Fruit fly (Drosophila melanogaster) whole organism, embryonic: ENCODE results near the gene CG14352.
A peak's percentile ranks its signal among the peaks of the same experiment; 100 is the strongest.

ENCODE experiments used
- ATbp ChIP-seq: fragments of 200-800 bp; sonication (Bioruptor generic); optimal IDR thresholded peaks from 2 replicates; lab custom pipeline; 2017; ENCODE audit warnings: missing biosample characterization, mild to moderate bottlenecking, missing genetic modification characterization, missing genetic modification reagents
- BEAF-32 ChIP-seq: fragments of 200-800 bp; sonication (Bioruptor generic); optimal IDR thresholded peaks from 3 replicates; lab custom pipeline; 2017; ENCODE audit warnings: missing biosample characterization, missing genetic modification characterization, mild to moderate bottlenecking, moderate library complexity, missing genetic modification reagents
- CG10267 ChIP-seq: fragments of 200-800 bp; sonication (Bioruptor generic); optimal IDR thresholded peaks from 2 replicates; lab custom pipeline; 2018; ENCODE audit warnings: missing biosample characterization, mild to moderate bottlenecking, missing genetic modification characterization, moderate library complexity
- CG12659 ChIP-seq: fragments of 200-800 bp; sonication (Bioruptor generic); optimal IDR thresholded peaks from 3 replicates; lab custom pipeline; 2017; ENCODE audit warnings: mild to moderate bottlenecking, missing biosample characterization, missing genetic modification reagents, missing genetic modification characterization
- CG12769 ChIP-seq: fragments of 200-800 bp; sonication (Bioruptor generic); optimal IDR thresholded peaks from 2 replicates; lab custom pipeline; 2019; ENCODE audit warnings: missing biosample characterization, mild to moderate bottlenecking, missing genetic modification characterization, moderate library complexity
- CG13123 ChIP-seq: fragments of 200-800 bp; sonication (Bioruptor generic); optimal IDR thresholded peaks from 2 replicates; lab custom pipeline; 2016; ENCODE audit warnings: missing biosample characterization, missing genetic modification characterization
- CG1603 ChIP-seq: fragments of 200-800 bp; sonication (Bioruptor generic); optimal IDR thresholded peaks from 2 replicates; lab custom pipeline; 2019; ENCODE audit warnings: missing biosample characterization, mild to moderate bottlenecking, missing genetic modification characterization, moderate library complexity
- CG17328 ChIP-seq: fragments of 200-800 bp; sonication (Bioruptor generic); IDR thresholded peaks from 2 replicates; pipeline ENCODE4 v1.3.6; 2022; ENCODE audit warnings: missing biosample characterization, missing genetic modification characterization
- CG17829 ChIP-seq: fragments of 200-800 bp; optimal IDR thresholded peaks from 2 replicates; lab custom pipeline; 2019; ENCODE audit warnings: missing biosample characterization, mild to moderate bottlenecking, missing genetic modification characterization, moderate library complexity
- CG32532 ChIP-seq: fragments of 200-800 bp; sonication (Bioruptor generic); IDR thresholded peaks from 2 replicates; pipeline ENCODE4 v1.3.6; 2022; ENCODE audit warnings: missing biosample characterization, missing genetic modification characterization
- CG33557 ChIP-seq: fragments of 200-800 bp; sonication (Bioruptor generic); optimal IDR thresholded peaks from 2 replicates; lab custom pipeline; 2019; ENCODE audit warnings: missing biosample characterization, mild to moderate bottlenecking, missing genetic modification characterization, moderate library complexity
- CG3995 ChIP-seq: fragments of 200-800 bp; sonication (Bioruptor generic); optimal IDR thresholded peaks from 3 replicates; lab custom pipeline; 2016; ENCODE audit warnings: missing biosample characterization, missing genetic modification characterization
- CG4282 ChIP-seq: fragments of 200-800 bp; sonication (Bioruptor generic); optimal IDR thresholded peaks from 2 replicates; lab custom pipeline; 2016; ENCODE audit warnings: missing biosample characterization, missing genetic modification characterization
- CG4707 ChIP-seq: fragments of 200-800 bp; sonication (Bioruptor generic); optimal IDR thresholded peaks from 2 replicates; lab custom pipeline; 2018; ENCODE audit warnings: missing biosample characterization, mild to moderate bottlenecking, missing genetic modification characterization, moderate library complexity
- CG6689 ChIP-seq: fragments of 200-800 bp; sonication (Bioruptor generic); IDR thresholded peaks from 2 replicates; pipeline ENCODE4 v1.3.6; 2022; ENCODE audit warnings: missing biosample characterization, missing genetic modification characterization
- CG6854 ChIP-seq: fragments of 200-800 bp; sonication (Bioruptor generic); optimal IDR thresholded peaks from 3 replicates; lab custom pipeline; 2017; ENCODE audit warnings: missing biosample characterization, mild to moderate bottlenecking, missing genetic modification characterization
- CG7745 ChIP-seq: fragments of 200-800 bp; sonication (Bioruptor generic); optimal IDR thresholded peaks from 2 replicates; lab custom pipeline; 2018; ENCODE audit warnings: missing biosample characterization, mild to moderate bottlenecking, missing genetic modification characterization, moderate library complexity
- CG8478 ChIP-seq: fragments of >200 bp; optimal IDR thresholded peaks from 2 replicates; lab custom pipeline; 2018
- CG8924 ChIP-seq: fragments of 200-800 bp; optimal IDR thresholded peaks from 3 replicates; lab custom pipeline; 2019; ENCODE audit warnings: missing biosample characterization, mild to moderate bottlenecking, missing genetic modification characterization, moderate library complexity
- CG9215 ChIP-seq: fragments of 200-800 bp; sonication (Bioruptor generic); IDR thresholded peaks from 2 replicates; pipeline ENCODE4 v1.3.6; 2022; ENCODE audit warnings: missing biosample characterization, missing genetic modification characterization
- CG9932 ChIP-seq: fragments of 200-800 bp; sonication (Bioruptor generic); IDR thresholded peaks from 2 replicates; pipeline ENCODE4 v1.3.6; 2022; ENCODE audit warnings: missing biosample characterization, missing genetic modification characterization
- Dad ChIP-seq: fragments of 200-800 bp; sonication (Bioruptor generic); optimal IDR thresholded peaks from 3 replicates; lab custom pipeline; 2016; ENCODE audit warnings: missing biosample characterization, missing genetic modification characterization
- Dll ChIP-seq: fragments of 200-800 bp; sonication (Bioruptor generic); IDR thresholded peaks from 4 replicates; pipeline ENCODE4 v1.3.6; 2022; ENCODE audit warnings: missing biosample characterization, missing genetic modification characterization; ENCODE audit not compliant: partially characterized antibody
- Fer1 ChIP-seq: fragments of 200-800 bp; sonication (Bioruptor generic); optimal IDR thresholded peaks from 2 replicates; lab custom pipeline; 2017; ENCODE audit warnings: missing biosample characterization, mild to moderate bottlenecking, missing genetic modification characterization
- Gug ChIP-seq: fragments of 200-800 bp; sonication (Bioruptor generic); IDR thresholded peaks from 4 replicates; pipeline ENCODE4 v1.3.6; 2022; ENCODE audit warnings: missing biosample characterization, missing genetic modification characterization
- Hmx ChIP-seq: fragments of 200-800 bp; sonication (Bioruptor generic); optimal IDR thresholded peaks from 2 replicates; lab custom pipeline; 2016; ENCODE audit warnings: missing biosample characterization, missing genetic modification characterization
- MBD-R2 ChIP-seq: fragments of 200-800 bp; sonication (Bioruptor generic); IDR thresholded peaks from 2 replicates; pipeline ENCODE4 v1.3.6; 2022; ENCODE audit warnings: missing biosample characterization, missing genetic modification characterization
- Mes4 ChIP-seq: fragments of 200-800 bp; sonication (Bioruptor generic); optimal IDR thresholded peaks from 2 replicates; lab custom pipeline; 2016; ENCODE audit warnings: missing biosample characterization, missing genetic modification characterization
- Myb ChIP-seq: fragments of 200-800 bp; sonication (Bioruptor generic); optimal IDR thresholded peaks from 2 replicates; lab custom pipeline; 2016; ENCODE audit warnings: missing biosample characterization, missing genetic modification characterization
- Ptx1 ChIP-seq: fragments of 200-800 bp; sonication (Bioruptor generic); IDR thresholded peaks from 2 replicates; pipeline ENCODE4 v1.3.6; 2022; ENCODE audit warnings: missing biosample characterization, missing genetic modification characterization
- Side ChIP-seq: fragments of 200-800 bp; sonication (Bioruptor generic); optimal IDR thresholded peaks from 2 replicates; lab custom pipeline; 2016; ENCODE audit warnings: missing biosample characterization, missing genetic modification characterization
- TFAM ChIP-seq: fragments of 200-800 bp; sonication (Bioruptor generic); optimal IDR thresholded peaks from 2 replicates; lab custom pipeline; 2017; ENCODE audit warnings: missing biosample characterization, missing genetic modification characterization, inconsistent platforms
- Taf1 ChIP-seq: fragments of 200-800 bp; sonication (Bioruptor generic); IDR thresholded peaks from 2 replicates; pipeline ENCODE4 v1.3.6; 2022; ENCODE audit warnings: missing biosample characterization, missing genetic modification characterization
- amos ChIP-seq: fragments of 200-800 bp; sonication (Bioruptor generic); IDR thresholded peaks from 2 replicates; pipeline ENCODE4 v1.3.6; 2022; ENCODE audit warnings: missing biosample characterization, missing genetic modification characterization; ENCODE audit not compliant: partially characterized antibody
- ase ChIP-seq: fragments of 200-800 bp; sonication (Bioruptor generic); IDR thresholded peaks from 3 replicates; pipeline ENCODE4 v1.3.6; 2022; ENCODE audit warnings: missing biosample characterization, missing genetic modification characterization
- bcd ChIP-seq: fragments of 200-800 bp; sonication (Bioruptor generic); optimal IDR thresholded peaks from 2 replicates; lab custom pipeline; 2017; ENCODE audit warnings: missing biosample characterization, mild to moderate bottlenecking, missing genetic modification characterization
- br ChIP-seq: fragments of >200 bp; optimal IDR thresholded peaks from 2 replicates; lab custom pipeline; 2017
- cato ChIP-seq: fragments of 200-800 bp; sonication (Bioruptor generic); optimal IDR thresholded peaks from 2 replicates; lab custom pipeline; 2016; ENCODE audit warnings: missing biosample characterization, missing genetic modification characterization, borderline replicate concordance
- fd96Cb ChIP-seq: fragments of 200-800 bp; sonication (Bioruptor generic); optimal IDR thresholded peaks from 2 replicates; lab custom pipeline; 2018; ENCODE audit warnings: missing biosample characterization, mild to moderate bottlenecking, missing genetic modification characterization, moderate library complexity
- gfzf ChIP-seq: fragments of 200-800 bp; sonication (Bioruptor generic); optimal IDR thresholded peaks from 2 replicates; lab custom pipeline; 2016; ENCODE audit warnings: missing biosample characterization, mild to moderate bottlenecking, missing genetic modification characterization, moderate library complexity
- ind ChIP-seq: fragments of 200-800 bp; sonication (Bioruptor generic); optimal IDR thresholded peaks from 3 replicates; lab custom pipeline; 2016; ENCODE audit warnings: missing biosample characterization, missing genetic modification characterization
- mld ChIP-seq: fragments of 200-800 bp; sonication (Bioruptor generic); IDR thresholded peaks from 3 replicates; pipeline ENCODE4 v1.3.6; 2022; ENCODE audit warnings: missing biosample characterization, missing genetic modification characterization; ENCODE audit not compliant: partially characterized antibody
- org-1 ChIP-seq: fragments of 200-800 bp; sonication (Bioruptor generic); optimal IDR thresholded peaks from 2 replicates; lab custom pipeline; 2017; ENCODE audit warnings: missing biosample characterization, missing genetic modification characterization
- p53 ChIP-seq: fragments of 200-800 bp; sonication (Bioruptor generic); optimal IDR thresholded peaks from 2 replicates; lab custom pipeline; 2016; ENCODE audit warnings: missing biosample characterization, missing genetic modification characterization
- pfk ChIP-seq: fragments of 200-800 bp; sonication (Bioruptor generic); optimal IDR thresholded peaks from 2 replicates; lab custom pipeline; 2018; ENCODE audit warnings: missing biosample characterization, mild to moderate bottlenecking, missing genetic modification characterization, moderate library complexity
- ro ChIP-seq: fragments of 200-800 bp; sonication (Bioruptor generic); IDR thresholded peaks from 2 replicates; pipeline ENCODE4 v1.3.6; 2022; ENCODE audit warnings: missing biosample characterization, missing genetic modification characterization
- seq ChIP-seq: fragments of 200-800 bp; sonication (Bioruptor generic); IDR thresholded peaks from 2 replicates; pipeline ENCODE4 v1.3.6; 2022; ENCODE audit warnings: missing biosample characterization, missing genetic modification characterization
- slou ChIP-seq: fragments of 200-800 bp; sonication (Bioruptor generic); optimal IDR thresholded peaks from 3 replicates; lab custom pipeline; 2016; ENCODE audit warnings: missing biosample characterization, missing genetic modification characterization
- tgo ChIP-seq: fragments of 200-800 bp; sonication (Bioruptor generic); IDR thresholded peaks from 3 replicates; pipeline ENCODE4 v1.3.6; 2022; ENCODE audit warnings: missing biosample characterization, missing genetic modification characterization
- tx ChIP-seq: fragments of 200-800 bp; sonication (Bioruptor generic); optimal IDR thresholded peaks from 2 replicates; lab custom pipeline; 2016; ENCODE audit warnings: missing biosample characterization, missing genetic modification characterization

The CG14352 gene

dm6 chr2L:1629206-1629959 lies 18.2 kb downstream of the CG14352 start (continued):
- TF ChIP-seq BEAF-32 (GFP tag; lab: Kevin White, UChicago) (no peak), Fer1 (GFP tag; lab: Kevin White, UChicago) (peak; percentile 64), MBD-R2 (peak; percentile 22; the same call in 1 of the 2 replicates), pfk (GFP tag; lab: Kevin White, UChicago) (no peak), ind (GFP tag; lab: Kevin White, UChicago) (peak; percentile 58), ro (no peak), TFAM (GFP tag; lab: Kevin White, UChicago) (no peak), br (lab: Kevin White, UChicago) (no peak), Taf1 (GFP tag; lab: Robert Waterston, UW) (peak; percentile 44; the same call in 1 of the 2 replicates), Myb (GFP tag; lab: Kevin White, UChicago) (peak; percentile 0), bcd (peak; percentile 27), CG8478 (lab: Kevin White, UChicago) (no peak), p53 (GFP tag; lab: Kevin White, UChicago) (no peak), seq (GFP tag; lab: Robert Waterston, UW) (peak; percentile 42; the same call in 1 of the 2 replicates), CG33557 (no peak), CG32532 (GFP tag; lab: Robert Waterston, UW) (peak; percentile 48; the same call in 1 of the 2 replicates), CG12769 (tag; lab: Kevin White, UChicago) (peak; percentile 82), CG6689 (no peak), amos (GFP tag; lab: Robert Waterston, UW) (no peak), CG17328 (GFP tag; lab: Robert Waterston, UW) (peak; percentile 55; the same call in 1 of the 2 replicates), cato (no peak), mld (GFP tag; lab: Robert Waterston, UW) (no peak), CG12659 (GFP tag; lab: Kevin White, UChicago) (peak; percentile 59), CG17829 (tag; lab: Kevin White, UChicago) (no peak), CG7745 (tag; lab: Kevin White, UChicago) (no peak), org-1 (GFP tag; lab: Kevin White, UChicago) (peak; percentile 33), Dll (GFP tag; lab: Robert Waterston, UW) (no peak), CG10267 (tag; lab: Kevin White, UChicago) (no peak), CG3995 (peak; percentile 1), CG9932 (GFP tag; lab: Robert Waterston, UW) (peak; percentile 79), slou (GFP tag; lab: Kevin White, UChicago) (no peak), Dad (peak; percentile 40), CG4707 (no peak), CG4282 (no peak), CG13123 (GFP tag; lab: Kevin White, UChicago) (no peak), Ptx1 (GFP tag; lab: Robert Waterston, UW) (peak; percentile 66), tx (GFP tag; lab: Kevin White, UChicago) (no peak), tgo (GFP tag; lab: Robert Waterston, UW) (peak; percentile 73), CG8924 (tag; lab: Kevin White, UChicago) (peak; percentile 62), CG1603 (tag; lab: Kevin White, UChicago) (peak; percentile 67), gfzf (GFP tag; lab: Kevin White, UChicago) (no peak), Side (GFP tag; lab: Kevin White, UChicago) (no peak), fd96Cb (tag; lab: Kevin White, UChicago) (peak; percentile 24), CG6854 (GFP tag; lab: Kevin White, UChicago) (no peak), ase (GFP tag; lab: Robert Waterston, UW) (0 out of 3 replicates have a peak, but pooled peaks have one; percentile 5), Gug (peak; percentile 27; the same call in 1 of the 4 replicates), Mes4 (GFP tag; lab: Kevin White, UChicago) (no peak), Hmx (GFP tag; lab: Kevin White, UChicago) (no peak), CG9215 (GFP tag; lab: Robert Waterston, UW) (peak; percentile 33; the same call in 1 of the 2 replicates), ATbp (GFP tag; lab: Kevin White, UChicago) (peak; percentile 1)
